Worm (Caenorhabditis elegans) whole organism, mixed stage, embryonic: ENCODE measurements around the gene Y71H10B.1.

ENCODE experiments used
- M03D4.4 ChIP-seq: sonication (generic microtip); optimal IDR thresholded peaks from 2 replicates; lab custom pipeline; 2017; ENCODE audit warnings: mild to moderate bottlenecking, missing genetic modification characterization, missing compliant biosample characterization
- bed-3 ChIP-seq: fragments of 200-800 bp; sonication (Bioruptor generic); optimal IDR thresholded peaks from 3 replicates; lab custom pipeline; 2018; ENCODE audit warnings: mild to moderate bottlenecking, missing genetic modification characterization, moderate library complexity, missing compliant biosample characterization
- blmp-1 ChIP-seq: fragments of 150-350 bp; optimal IDR thresholded peaks from 2 replicates; lab custom pipeline; 2014; ENCODE audit warnings: missing biosample characterization, missing genetic modification characterization
- ceh-39 ChIP-seq: fragments of 150-350 bp; optimal IDR thresholded peaks from 2 replicates; lab custom pipeline; 2014; ENCODE audit warnings: missing biosample characterization, missing genetic modification characterization
- ceh-43 ChIP-seq: fragments of 200-800 bp; sonication (Bioruptor generic); optimal IDR thresholded peaks from 2 replicates; lab custom pipeline; 2018; ENCODE audit warnings: mild to moderate bottlenecking, missing genetic modification characterization, moderate library complexity, missing compliant biosample characterization
- ceh-83 ChIP-seq: fragments of 200-800 bp; sonication (Bioruptor generic); optimal IDR thresholded peaks from 2 replicates; lab custom pipeline; 2018; ENCODE audit warnings: mild to moderate bottlenecking, missing genetic modification characterization, missing compliant biosample characterization
- ces-1 ChIP-seq: fragments of 150-350 bp; optimal IDR thresholded peaks from 2 replicates; lab custom pipeline; 2014; ENCODE audit warnings: missing biosample characterization, missing genetic modification reagents, missing genetic modification characterization
- cnd-1 ChIP-seq: fragments of 200-800 bp; sonication (Bioruptor generic); optimal IDR thresholded peaks from 2 replicates; lab custom pipeline; 2018; ENCODE audit warnings: mild to moderate bottlenecking, missing genetic modification characterization, missing compliant biosample characterization
- drap-1 ChIP-seq: fragments of 200-800 bp; sonication (Bioruptor generic); optimal IDR thresholded peaks from 3 replicates; lab custom pipeline; 2018; ENCODE audit warnings: mild to moderate bottlenecking, missing genetic modification characterization, missing compliant biosample characterization
- elt-1 ChIP-seq: sonication (generic microtip); optimal IDR thresholded peaks from 2 replicates; lab custom pipeline; 2017; ENCODE audit warnings: missing genetic modification characterization, mild to moderate bottlenecking, missing compliant biosample characterization, antibody characterized with exemption, moderate library complexity, borderline replicate concordance; ENCODE audit not compliant: insufficient read depth
- elt-3 ChIP-seq: fragments of 150-350 bp; optimal IDR thresholded peaks from 2 replicates; lab custom pipeline; 2014; ENCODE audit warnings: missing biosample characterization, missing genetic modification characterization
- flh-1 ChIP-seq: fragments of 200-800 bp; sonication (Bioruptor generic); optimal IDR thresholded peaks from 2 replicates; lab custom pipeline; 2018; ENCODE audit warnings: mild to moderate bottlenecking, missing genetic modification characterization, moderate library complexity, missing compliant biosample characterization
- ham-2 ChIP-seq: fragments of 200-800 bp; sonication (Bioruptor generic); optimal IDR thresholded peaks from 2 replicates; lab custom pipeline; 2018; ENCODE audit warnings: mild to moderate bottlenecking, missing genetic modification characterization, missing compliant biosample characterization
- hlh-1 ChIP-seq: fragments of 150-350 bp; optimal IDR thresholded peaks from 2 replicates; lab custom pipeline; 2014; ENCODE audit warnings: missing biosample characterization, missing genetic modification reagents, missing genetic modification characterization
- lin-13 ChIP-seq: fragments of 150-350 bp; optimal IDR thresholded peaks from 2 replicates; lab custom pipeline; 2014; ENCODE audit warnings: missing biosample characterization, missing genetic modification characterization
- lin-32 ChIP-seq: fragments of 200-800 bp; sonication (Bioruptor generic); optimal IDR thresholded peaks from 2 replicates; lab custom pipeline; 2018; ENCODE audit warnings: mild to moderate bottlenecking, missing genetic modification characterization, missing compliant biosample characterization
- lsy-2 ChIP-seq: fragments of 150-350 bp; optimal IDR thresholded peaks from 2 replicates; lab custom pipeline; 2014; ENCODE audit warnings: missing biosample characterization, missing genetic modification characterization
- mab-5 ChIP-seq: fragments of 150-350 bp; optimal IDR thresholded peaks from 2 replicates; lab custom pipeline; 2014; ENCODE audit warnings: missing biosample characterization, missing genetic modification characterization
- mep-1 ChIP-seq: fragments of 150-350 bp; optimal IDR thresholded peaks from 2 replicates; lab custom pipeline; 2017; ENCODE audit warnings: missing biosample characterization, missing genetic modification reagents, missing genetic modification characterization, inconsistent platforms
- mls-2 ChIP-seq: sonication (generic microtip); optimal IDR thresholded peaks from 2 replicates; lab custom pipeline; 2016; ENCODE audit warnings: mild to moderate bottlenecking, missing genetic modification characterization, moderate library complexity, missing compliant biosample characterization
- nhr-12 ChIP-seq: fragments of 150-350 bp; optimal IDR thresholded peaks from 2 replicates; lab custom pipeline; 2014; ENCODE audit warnings: missing biosample characterization, missing genetic modification characterization
- nhr-2 ChIP-seq: fragments of 150-350 bp; optimal IDR thresholded peaks from 2 replicates; lab custom pipeline; 2014; ENCODE audit warnings: missing biosample characterization, missing genetic modification characterization
- nhr-237 ChIP-seq: fragments of 150-350 bp; optimal IDR thresholded peaks from 2 replicates; lab custom pipeline; 2014; ENCODE audit warnings: missing biosample characterization, missing genetic modification characterization
- nhr-28 ChIP-seq: fragments of 150-350 bp; optimal IDR thresholded peaks from 2 replicates; lab custom pipeline; 2014; ENCODE audit warnings: missing biosample characterization, missing genetic modification characterization
- nhr-76 ChIP-seq: sonication (generic microtip); optimal IDR thresholded peaks from 2 replicates; lab custom pipeline; 2017; ENCODE audit warnings: missing biosample characterization, missing genetic modification characterization
- pha-4 ChIP-seq: fragments of 150-350 bp; optimal IDR thresholded peaks from 2 replicates; lab custom pipeline; 2018; ENCODE audit warnings: missing biosample characterization, missing genetic modification reagents, missing genetic modification characterization
- sem-2 ChIP-seq: fragments of 200-800 bp; sonication (Bioruptor generic); optimal IDR thresholded peaks from 2 replicates; lab custom pipeline; 2018; ENCODE audit warnings: mild to moderate bottlenecking, missing genetic modification characterization, missing compliant biosample characterization
- snpc-4 ChIP-seq: fragments of 150-350 bp; optimal IDR thresholded peaks from 2 replicates; lab custom pipeline; 2014; ENCODE audit warnings: missing biosample characterization, missing genetic modification characterization
- sptf-1 ChIP-seq: sonication (generic microtip); optimal IDR thresholded peaks from 2 replicates; lab custom pipeline; 2017; ENCODE audit warnings: mild to moderate bottlenecking, missing genetic modification characterization, moderate library complexity, missing compliant biosample characterization
- tbx-8 ChIP-seq: fragments of 200-800 bp; sonication (Bioruptor generic); optimal IDR thresholded peaks from 2 replicates; lab custom pipeline; 2018; ENCODE audit warnings: mild to moderate bottlenecking, missing genetic modification characterization, moderate library complexity, missing compliant biosample characterization
- unc-120 ChIP-seq: sonication (generic microtip); optimal IDR thresholded peaks from 2 replicates; lab custom pipeline; 2017; ENCODE audit warnings: missing genetic modification characterization, missing compliant biosample characterization; ENCODE audit not compliant: poor library complexity, severe bottlenecking
- unc-39 ChIP-seq: fragments of 150-350 bp; optimal IDR thresholded peaks from 2 replicates; lab custom pipeline; 2014; ENCODE audit warnings: missing biosample characterization, missing genetic modification characterization
- unc-62 ChIP-seq: fragments of 150-350 bp; optimal IDR thresholded peaks from 2 replicates; lab custom pipeline; 2014; ENCODE audit warnings: missing biosample characterization, missing genetic modification reagents, missing genetic modification characterization
- zip-8 ChIP-seq: fragments of 150-350 bp; optimal IDR thresholded peaks from 2 replicates; lab custom pipeline; 2014; ENCODE audit warnings: missing biosample characterization, missing genetic modification characterization
- ztf-11 ChIP-seq: fragments of 150-350 bp; optimal IDR thresholded peaks from 2 replicates; lab custom pipeline; 2014; ENCODE audit warnings: missing biosample characterization, missing genetic modification characterization

The Y71H10B.1 gene

DNA sequence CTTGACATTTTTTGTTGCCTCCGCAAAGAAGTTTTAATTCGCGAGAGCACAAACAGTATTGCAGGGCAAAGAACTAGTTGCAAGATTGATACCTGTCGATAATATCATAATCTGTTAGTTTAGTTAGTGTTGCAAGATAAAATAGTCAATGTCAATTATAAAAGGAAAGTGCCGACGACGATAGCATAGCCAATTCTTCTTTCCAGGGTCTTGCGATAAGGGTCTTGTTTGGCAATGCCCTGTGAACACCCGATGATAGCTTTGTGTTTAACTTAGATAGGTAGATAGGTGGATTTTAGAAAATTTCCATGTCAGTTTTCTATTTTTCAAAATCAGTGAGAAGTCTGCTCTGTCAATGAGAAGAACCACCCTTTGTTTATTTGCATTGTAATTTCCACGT is 45.8 kb downstream of the Y71H10B.1 start:
- TF ChIP-seq M03D4.4 (tag; lab: Kevin White, UChicago): no peak

- TF ChIP-seq mab-5 (tag; lab: Kevin White, UChicago) (no peak), ceh-83 (GFP tag; lab: Kevin White, UChicago) (no peak), cnd-1 (tag; lab: Kevin White, UChicago) (peak; percentile 22), unc-39 (tag; lab: Kevin White, UChicago) (no peak), flh-1 (no peak), unc-120 (tag; lab: Kevin White, UChicago) (no peak), tbx-8 (GFP tag; lab: Kevin White, UChicago) (no peak), mls-2 (peak; percentile 31), lin-13 (tag; lab: Kevin White, UChicago) (no peak), M03D4.4 (tag; lab: Kevin White, UChicago) (peak; percentile 27), pha-4 (tag; lab: Kevin White, UChicago) (no peak), bed-3 (GFP tag; lab: Kevin White, UChicago) (no peak), drap-1 (no peak), mep-1 (tag; lab: Kevin White, UChicago) (no peak), hlh-1 (tag; lab: Kevin White, UChicago) (no peak), blmp-1 (tag; lab: Kevin White, UChicago) (no peak), lsy-2 (tag; lab: Kevin White, UChicago) (no peak), ceh-39 (tag; lab: Kevin White, UChicago) (no peak), ceh-43 (GFP tag; lab: Kevin White, UChicago) (peak; percentile 17), nhr-28 (no peak), ces-1 (no peak), elt-3 (tag; lab: Kevin White, UChicago) (no peak), zip-8 (tag; lab: Kevin White, UChicago) (no peak), nhr-2 (tag; lab: Kevin White, UChicago) (peak; percentile 97), sptf-1 (tag; lab: Kevin White, UChicago) (no peak), nhr-237 (tag; lab: Kevin White, UChicago) (no peak), unc-62 (peak; percentile 29), snpc-4 (tag; lab: Kevin White, UChicago) (no peak), ztf-11 (tag; lab: Kevin White, UChicago) (no peak), ham-2 (GFP tag; lab: Kevin White, UChicago) (no peak), nhr-76 (no peak), nhr-12 (tag; lab: Kevin White, UChicago) (no peak), lin-32 (GFP tag; lab: Kevin White, UChicago) (no peak), sem-2 (GFP tag; lab: Kevin White, UChicago) (no peak), elt-1 (tag; lab: Kevin White, UChicago) (peak; percentile 30)
Measured at ce11 chrX:2793527-2793926, 46.6 kb downstream of the Y71H10B.1 start.
